Fruit fly (Drosophila melanogaster): ENCODE results near the gene Eip74EF.

Gene Eip74EF

dm6 chr3L:17587897-17588296 is 31.2 kb downstream of the Eip74EF start (continued):
- TF ChIP-seq CG31627 (GFP tag; optimal IDR thresholded peaks at IDR 0.05) (no peak), lz (GFP tag; optimal IDR thresholded peaks at IDR 0.05) (no peak), CG15336 (GFP tag; IDR thresholded peaks at IDR 0.05) (peak; percentile 31; the same call in 1 of the 2 replicates), CG3032 (tag; optimal IDR thresholded peaks at IDR 0.05) (no peak), Sox15 (GFP tag; optimal IDR thresholded peaks at IDR 0.05) (no peak)

- TF ChIP-seq dac (GFP tag; optimal IDR thresholded peaks at IDR 0.05) (no peak), Smox (GFP tag; optimal IDR thresholded peaks at IDR 0.05) (no peak), topi (GFP tag; optimal IDR thresholded peaks at IDR 0.05) (no peak), OdsH (GFP tag; optimal IDR thresholded peaks at IDR 0.05) (no peak), Sox14 (GFP tag; optimal IDR thresholded peaks at IDR 0.05) (no peak), esn (GFP tag; optimal IDR thresholded peaks at IDR 0.05) (no peak), CG6854 (GFP tag; optimal IDR thresholded peaks at IDR 0.05) (no peak), salr (GFP tag; optimal IDR thresholded peaks at IDR 0.05) (no peak), CG11294 (GFP tag; IDR thresholded peaks at IDR 0.05) (peak; percentile 7; the same call in 1 of the 2 replicates), Met (GFP tag; optimal IDR thresholded peaks at IDR 0.05) (no peak), CG6792 (GFP tag; optimal IDR thresholded peaks at IDR 0.05) (no peak), CG6163 (GFP tag; IDR thresholded peaks at IDR 0.05) (peak; percentile 63), Eip75B (GFP tag; optimal IDR thresholded peaks at IDR 0.05) (no peak), eg (GFP tag; IDR thresholded peaks at IDR 0.05) (peak; percentile 60), Eip93F (GFP tag; optimal IDR thresholded peaks at IDR 0.05) (no peak)
These were observed 31.8 kb downstream of the Eip74EF start for dm6 chr3L:17587292-17587691.

dm6 chr3L:17586370-17587048 is 32.6 kb downstream of the Eip74EF start:
- TF ChIP-seq salr (GFP tag; optimal IDR thresholded peaks at IDR 0.05) (peak in 1 of 2 experiments; percentile 64), Lpt (GFP tag; optimal IDR thresholded peaks at IDR 0.05) (peak; percentile 15), CG6276 (GFP tag; optimal IDR thresholded peaks at IDR 0.05) (peak; percentile 31), dac (GFP tag; optimal IDR thresholded peaks at IDR 0.05) (no peak), achi (GFP tag; optimal IDR thresholded peaks at IDR 0.05) (peak; percentile 25), CG4318 (GFP tag; optimal IDR thresholded peaks at IDR 0.05) (peak; percentile 51), Sox15 (GFP tag; optimal IDR thresholded peaks at IDR 0.05) (no peak), eg (GFP tag; IDR thresholded peaks at IDR 0.05) (peak; percentile 37; the same call in 2 of the 3 replicates), CG32006 (GFP tag; optimal IDR thresholded peaks at IDR 0.05) (peak; percentile 66), CG10631 (GFP tag; optimal IDR thresholded peaks at IDR 0.05) (peak; percentile 44), OdsH (GFP tag; optimal IDR thresholded peaks at IDR 0.05) (peak; percentile 10), Hr38 (GFP tag; optimal IDR thresholded peaks at IDR 0.05) (no peak)

- no peak for TF ChIP-seq OdsH (GFP tag; optimal IDR thresholded peaks at IDR 0.05)
- 0 out of 2 replicates have a peak, but pooled peaks have one; percentile 34 for TF ChIP-seq Gug (GFP tag; IDR thresholded peaks at IDR 0.05)
- TF ChIP-seq fkh (GFP tag; optimal IDR thresholded peaks at IDR 0.05) = peak; percentile 0
- TF ChIP-seq CG16779 (tag; optimal IDR thresholded peaks at IDR 0.05) = no peak
These were observed 34.4 kb downstream of the Eip74EF start for dm6 chr3L:17584718-17585117.

dm6 chr3L:17579626-17580025 is 39.5 kb downstream of the Eip74EF start:
- TF ChIP-seq svp (GFP tag) = peak; percentile 87
- no peak for TF ChIP-seq CG10669 (GFP tag; optimal IDR thresholded peaks at IDR 0.05)
- no peak for TF ChIP-seq CG11902 (GFP tag; optimal IDR thresholded peaks at IDR 0.05)
- no peak for TF ChIP-seq CG11294 (GFP tag; IDR thresholded peaks at IDR 0.05)
- TF ChIP-seq Blimp-1 (GFP tag; optimal IDR thresholded peaks at IDR 0.05) = peak; percentile 1
- TF ChIP-seq vri (GFP tag; optimal IDR thresholded peaks at IDR 0.05) = peak; percentile 50
- no peak for TF ChIP-seq Eip75B (GFP tag; optimal IDR thresholded peaks at IDR 0.05)
- TF ChIP-seq CG4318 (GFP tag; optimal IDR thresholded peaks at IDR 0.05) = no peak
- no peak for TF ChIP-seq CG8119 (GFP tag; IDR thresholded peaks at IDR 0.05)
- TF ChIP-seq CG6808 (GFP tag; optimal IDR thresholded peaks at IDR 0.05) = no peak

Measured in whole organism, prepupa.